Worm (Caenorhabditis elegans): ENCODE measurements around the gene Y66D12A.11.

Y66D12A.11 gene

DNA sequence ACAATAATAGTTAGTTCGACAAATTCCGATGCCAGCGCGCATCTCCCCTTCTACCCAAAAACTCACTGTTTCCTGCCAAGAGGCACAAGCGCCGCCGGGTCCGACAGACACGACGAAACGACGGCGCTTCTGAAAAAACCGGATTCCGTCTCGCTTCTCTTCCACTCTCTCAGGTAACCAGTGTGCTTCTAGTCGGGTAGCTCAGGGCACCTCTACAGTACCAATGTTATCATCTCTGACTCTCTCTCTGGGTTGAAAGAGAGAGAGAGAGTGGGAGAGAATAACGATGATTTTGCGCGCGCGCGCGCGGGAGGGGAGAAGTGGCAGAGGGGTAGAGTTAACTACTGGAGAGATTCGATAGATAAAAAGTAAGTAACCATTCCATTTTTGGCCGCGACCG is 6.4 kb upstream of the Y66D12A.11 start (continued):
- TF ChIP-seq elt-2 (tag; optimal IDR thresholded peaks at IDR 0.05): no peak
- TF ChIP-seq sup-37 (GFP tag; optimal IDR thresholded peaks at IDR 0.05): no peak
- TF ChIP-seq ets-5 (GFP tag; IDR thresholded peaks at IDR 0.05): no peak
- no peak for TF ChIP-seq alr-1 (tag; optimal IDR thresholded peaks at IDR 0.05; ENCODE audit: borderline replicate concordance)
- no peak for TF ChIP-seq unc-62 (GFP tag; optimal IDR thresholded peaks at IDR 0.05)
- TF ChIP-seq tbx-2 (tag; optimal IDR thresholded peaks at IDR 0.05): no peak
- TF ChIP-seq nhr-90 (tag; optimal IDR thresholded peaks at IDR 0.05; ENCODE audit: poor library complexity): peak; percentile 0
- peak in 1 of 2 experiments; percentile 31 for TF ChIP-seq lin-35 (GFP tag; optimal IDR thresholded peaks at IDR 0.05)
- TF ChIP-seq aly-2 (tag; optimal IDR thresholded peaks at IDR 0.05): no peak
- no peak for TF ChIP-seq efl-3 (GFP tag; optimal IDR thresholded peaks at IDR 0.05)
- TF ChIP-seq sptf-1 (tag; optimal IDR thresholded peaks at IDR 0.05): no peak
- TF ChIP-seq ces-1 (GFP tag; optimal IDR thresholded peaks at IDR 0.05): no peak
- TF ChIP-seq sox-4 (tag; optimal IDR thresholded peaks at IDR 0.05): no peak
- TF ChIP-seq C34B4.2 (tag; optimal IDR thresholded peaks at IDR 0.05): no peak
- TF ChIP-seq C16A3.4 (tag; optimal IDR thresholded peaks at IDR 0.05): peak; percentile 21
- no peak for TF ChIP-seq hlh-17 (GFP tag; optimal IDR thresholded peaks at IDR 0.05; ENCODE audit: borderline replicate concordance)
- no peak for TF ChIP-seq ceh-8 (GFP tag; optimal IDR thresholded peaks at IDR 0.05)
- TF ChIP-seq nhr-84 (tag; optimal IDR thresholded peaks at IDR 0.05): no peak
- no peak for TF ChIP-seq fkh-4 (tag; optimal IDR thresholded peaks at IDR 0.05; ENCODE audit: borderline replicate concordance)
- TF ChIP-seq nhr-76 (tag; optimal IDR thresholded peaks at IDR 0.05): no peak
- TF ChIP-seq aha-1 (tag; optimal IDR thresholded peaks at IDR 0.05): no peak
- peak; percentile 19 for TF ChIP-seq nhr-47 (tag; optimal IDR thresholded peaks at IDR 0.05)
- no peak for TF ChIP-seq fkh-8 (tag; optimal IDR thresholded peaks at IDR 0.05)
- TF ChIP-seq nhr-77 (tag; optimal IDR thresholded peaks at IDR 0.05): no peak
- TF ChIP-seq lin-15B (tag; optimal IDR thresholded peaks at IDR 0.05): no peak
- no peak for TF ChIP-seq unc-86 (tag; optimal IDR thresholded peaks at IDR 0.05)
- TF ChIP-seq ztf-4 (tag; optimal IDR thresholded peaks at IDR 0.05): no peak
- TF ChIP-seq hpl-2 (GFP tag; optimal IDR thresholded peaks at IDR 0.05): no peak
- no peak for TF ChIP-seq lin-39 (tag; optimal IDR thresholded peaks at IDR 0.05)
- TF ChIP-seq unc-98 (GFP tag; IDR thresholded peaks at IDR 0.05): no peak
- TF ChIP-seq ama-1 (optimal IDR thresholded peaks at IDR 0.05): no peak
- peak; percentile 36 for TF ChIP-seq blmp-1 (tag; optimal IDR thresholded peaks at IDR 0.05)
- no peak for TF ChIP-seq ceh-82 (tag; optimal IDR thresholded peaks at IDR 0.05)
- no peak for TF ChIP-seq egl-13 (tag; optimal IDR thresholded peaks at IDR 0.05)
- TF ChIP-seq pqm-1 (tag; optimal IDR thresholded peaks at IDR 0.05): no peak
- TF ChIP-seq lsy-2 (tag; optimal IDR thresholded peaks at IDR 0.05): peak in 1 of 2 experiments; percentile 57

DNA sequence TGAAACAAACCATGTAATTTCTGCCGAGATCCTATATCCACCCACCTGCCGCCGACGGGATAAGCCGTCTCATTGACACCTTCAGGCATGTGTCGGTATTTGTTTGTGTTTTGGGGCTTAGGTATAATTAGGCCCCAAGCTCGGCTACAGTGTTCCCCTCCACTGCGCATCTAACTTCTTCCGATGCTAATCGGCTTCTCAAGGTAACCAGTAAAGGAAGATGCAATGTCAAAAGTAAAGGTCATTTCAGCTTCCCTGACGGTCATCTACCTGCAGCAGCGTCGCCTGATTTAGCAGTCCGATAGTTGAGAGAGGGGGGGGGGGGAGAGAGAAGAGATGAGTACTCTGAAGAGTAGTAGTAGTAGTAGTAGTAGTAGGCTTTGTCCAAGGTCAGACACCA is 5.0 kb upstream of the Y66D12A.11 start:
- no peak for TF ChIP-seq dpl-1 (GFP tag; optimal IDR thresholded peaks at IDR 0.05)
- TF ChIP-seq lin-14 (GFP tag; optimal IDR thresholded peaks at IDR 0.05): peak; percentile 39
- TF ChIP-seq efl-1 (optimal IDR thresholded peaks at IDR 0.05): no peak
- TF ChIP-seq efl-1 (GFP tag; optimal IDR thresholded peaks at IDR 0.05 in 1 of 2): peak in 1 of 2 experiments; percentile 40
- peak; percentile 12 for TF ChIP-seq snu-23 (GFP tag; optimal IDR thresholded peaks at IDR 0.05)
- TF ChIP-seq nhr-85 (tag): peak; percentile 59

DNA sequence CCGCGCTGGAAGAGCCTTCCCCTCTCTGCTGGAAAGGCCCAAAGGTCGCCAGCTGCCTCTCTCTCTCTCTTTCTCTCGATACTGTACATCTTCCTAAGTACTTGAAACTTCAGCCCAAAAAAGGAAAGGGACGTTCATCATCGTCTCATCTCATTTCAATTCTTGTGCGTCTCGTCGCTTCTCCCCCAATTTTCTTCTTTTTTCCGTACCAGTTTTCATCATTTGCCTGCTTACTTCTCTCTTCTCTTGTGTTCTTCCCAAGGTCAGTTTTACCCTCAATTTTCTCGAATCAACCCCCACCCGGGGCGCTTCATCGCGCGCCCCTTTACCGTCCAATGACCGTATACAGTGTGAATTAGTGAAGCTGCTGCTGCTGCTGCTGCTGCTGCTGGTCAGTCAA is 3.6 kb upstream of the Y66D12A.11 start:
- TF ChIP-seq grh-1 (GFP tag; IDR thresholded peaks at IDR 0.05): 0 out of 2 replicates have a peak, but pooled peaks have one; percentile 10
- no peak for TF ChIP-seq unc-30 (tag; optimal IDR thresholded peaks at IDR 0.05)
- peak in 1 of 2 experiments; percentile 4 for TF ChIP-seq ztf-11 (tag; optimal IDR thresholded peaks at IDR 0.05)
- TF ChIP-seq nhr-85 (tag): peak; percentile 68
- peak; percentile 36 for TF ChIP-seq lin-14 (GFP tag; optimal IDR thresholded peaks at IDR 0.05)
- TF ChIP-seq ceh-63 (GFP tag; optimal IDR thresholded peaks at IDR 0.05): no peak
- peak; percentile 25 for TF ChIP-seq blmp-1 (tag; optimal IDR thresholded peaks at IDR 0.05)
- no peak for TF ChIP-seq skn-1 (tag; optimal IDR thresholded peaks at IDR 0.05)
- peak; percentile 30 for TF ChIP-seq snu-23 (GFP tag; optimal IDR thresholded peaks at IDR 0.05)

Data from whole organism, L1 larva.